Fruit fly (Drosophila melanogaster) ovary, adult (tissue): Measurements from ENCODE around the gene CG5961.
"Not testable (repeated sequence)": the region's sequence is repeated elsewhere in the genome, so short reads cannot be mapped to it uniquely, and the experiment has no call there.

ENCODE experiments used
- CG17801 ChIP-seq: fragments of 200-800 bp; optimal IDR thresholded peaks from 2 replicates; lab custom pipeline; 2019; ENCODE audit warnings: missing biosample characterization, mild to moderate bottlenecking, missing genetic modification characterization, moderate library complexity; ENCODE audit not compliant: partially characterized antibody

The CG5961 gene

DNA sequence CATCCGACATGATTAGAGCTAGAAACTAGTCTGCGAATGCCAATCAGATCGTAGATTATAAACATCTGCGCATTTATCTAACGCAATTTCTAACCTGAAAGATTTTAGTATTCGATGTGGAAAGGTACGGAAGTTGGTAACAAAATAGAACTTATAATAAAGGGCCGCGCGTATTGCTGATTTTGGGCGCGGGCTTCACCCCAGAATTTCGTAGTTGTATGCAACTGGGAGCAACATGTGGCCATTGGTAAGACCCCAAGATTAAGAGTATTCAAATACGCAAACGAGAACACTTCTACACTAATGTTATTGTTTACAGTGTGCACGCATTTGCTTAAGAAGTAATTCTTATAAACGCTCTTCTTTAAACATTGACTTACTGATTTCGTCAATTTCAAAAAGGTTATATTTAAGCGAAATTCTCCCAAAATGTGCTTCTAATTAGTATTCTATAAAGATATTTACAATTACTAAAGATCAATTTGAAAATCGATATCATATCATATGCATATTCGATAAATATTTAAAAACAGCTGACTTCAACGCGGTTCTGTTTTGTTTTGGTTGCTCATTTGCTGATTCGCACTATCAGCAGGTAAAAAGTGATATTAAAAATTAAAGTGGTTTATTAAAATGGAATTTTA, at the start of gene CG5961, which contains the start of gene Polr3C:
Gene CG5961, minus strand, starts transcription at position 416 of the 644 bp plus-strand sequence.
Gene Polr3C, plus strand, starts transcription at position 536 of the 644 bp plus-strand sequence.
- peak; percentile 4 for TF ChIP-seq CG17801 (GFP tag; lab: Kevin White, UChicago)

DNA sequence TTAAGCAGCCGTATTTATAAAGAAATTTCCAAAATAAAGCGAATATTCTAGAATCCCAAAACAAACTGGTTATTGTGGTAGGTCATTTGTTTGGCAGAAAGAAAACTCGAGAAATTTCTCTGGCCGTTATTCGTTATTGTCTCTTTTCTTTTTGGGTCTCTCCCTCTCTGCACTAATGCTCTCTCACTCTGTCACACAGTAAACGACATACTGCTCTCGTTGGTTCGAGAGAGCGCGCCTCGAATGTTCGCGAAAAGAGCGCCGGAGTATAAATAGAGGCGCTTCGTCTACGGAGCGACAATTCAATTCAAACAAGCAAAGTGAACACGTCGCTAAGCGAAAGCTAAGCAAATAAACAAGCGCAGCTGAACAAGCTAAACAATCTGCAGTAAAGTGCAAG, 48.7 kb upstream of the CG5961 start, which contains the start of gene Hsp70Bc:
Gene Hsp70Bc, plus strand, starts transcription at position 301 of the 400 bp plus-strand sequence.
- not testable (repeated sequence) for TF ChIP-seq CG17801 (GFP tag; lab: Kevin White, UChicago)

DNA sequence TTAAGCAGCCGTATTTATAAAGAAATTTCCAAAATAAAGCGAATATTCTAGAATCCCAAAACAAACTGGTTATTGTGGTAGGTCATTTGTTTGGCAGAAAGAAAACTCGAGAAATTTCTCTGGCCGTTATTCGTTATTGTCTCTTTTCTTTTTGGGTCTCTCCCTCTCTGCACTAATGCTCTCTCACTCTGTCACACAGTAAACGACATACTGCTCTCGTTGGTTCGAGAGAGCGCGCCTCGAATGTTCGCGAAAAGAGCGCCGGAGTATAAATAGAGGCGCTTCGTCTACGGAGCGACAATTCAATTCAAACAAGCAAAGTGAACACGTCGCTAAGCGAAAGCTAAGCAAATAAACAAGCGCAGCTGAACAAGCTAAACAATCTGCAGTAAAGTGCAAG, 45.4 kb upstream of the CG5961 start, which contains the start of gene Hsp70Bb:
Gene Hsp70Bb, plus strand, starts transcription at position 301 of the 400 bp plus-strand sequence.
- TF ChIP-seq CG17801 (GFP tag; lab: Kevin White, UChicago), result not testable (repeated sequence)

DNA sequence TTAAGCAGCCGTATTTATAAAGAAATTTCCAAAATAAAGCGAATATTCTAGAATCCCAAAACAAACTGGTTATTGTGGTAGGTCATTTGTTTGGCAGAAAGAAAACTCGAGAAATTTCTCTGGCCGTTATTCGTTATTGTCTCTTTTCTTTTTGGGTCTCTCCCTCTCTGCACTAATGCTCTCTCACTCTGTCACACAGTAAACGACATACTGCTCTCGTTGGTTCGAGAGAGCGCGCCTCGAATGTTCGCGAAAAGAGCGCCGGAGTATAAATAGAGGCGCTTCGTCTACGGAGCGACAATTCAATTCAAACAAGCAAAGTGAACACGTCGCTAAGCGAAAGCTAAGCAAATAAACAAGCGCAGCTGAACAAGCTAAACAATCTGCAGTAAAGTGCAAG, 42.1 kb upstream of the CG5961 start, which contains the start of gene Hsp70Bbb:
Gene Hsp70Bbb, plus strand, starts transcription at position 301 of the 400 bp plus-strand sequence.
- not testable (repeated sequence) for TF ChIP-seq CG17801 (GFP tag; lab: Kevin White, UChicago)

DNA sequence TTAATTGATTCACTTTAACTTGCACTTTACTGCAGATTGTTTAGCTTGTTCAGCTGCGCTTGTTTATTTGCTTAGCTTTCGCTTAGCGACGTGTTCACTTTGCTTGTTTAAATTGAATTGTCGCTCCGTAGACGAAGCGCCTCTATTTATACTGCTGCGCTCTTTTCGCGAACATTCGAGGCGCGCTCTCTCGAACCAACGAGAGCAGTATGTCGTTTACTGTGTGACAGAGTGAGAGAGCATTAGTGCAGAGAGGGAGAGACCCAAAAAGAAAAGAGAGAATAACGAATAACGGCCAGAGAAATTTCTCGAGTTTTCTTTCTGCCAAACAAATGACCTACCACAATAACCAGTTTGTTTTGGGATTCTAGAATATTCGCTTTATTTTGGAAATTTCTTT, 7.6 kb upstream of the CG5961 start, which contains the start of gene Hsp70Ba:
Gene Hsp70Ba, minus strand, starts transcription at position 102 of the 400 bp plus-strand sequence.
- not testable (repeated sequence) for TF ChIP-seq CG17801 (GFP tag; lab: Kevin White, UChicago)

DNA sequence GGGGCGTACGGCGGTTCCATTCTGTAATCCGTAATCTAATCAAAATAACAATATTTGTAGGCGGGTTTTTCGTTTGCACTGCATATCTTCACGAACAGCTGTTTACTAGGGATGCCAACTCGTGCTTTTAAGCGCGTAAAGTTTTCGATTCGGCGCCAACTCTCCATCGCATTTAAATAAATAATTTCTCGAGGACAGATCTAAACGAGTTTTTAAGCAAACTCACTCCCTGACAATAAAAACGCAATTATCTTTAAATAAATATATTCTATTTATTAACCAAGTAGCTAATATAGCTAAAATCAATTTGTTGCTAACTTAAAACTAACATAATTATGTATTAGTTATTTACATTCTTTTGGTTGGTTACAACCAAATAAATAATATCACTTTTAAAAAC, 5.1 kb upstream of the CG5961 start, which contains the start of gene CG5608:
Gene CG5608, minus strand, starts transcription at position 101 of the 400 bp plus-strand sequence.
- not testable (repeated sequence) for TF ChIP-seq CG17801 (GFP tag; lab: Kevin White, UChicago)

DNA sequence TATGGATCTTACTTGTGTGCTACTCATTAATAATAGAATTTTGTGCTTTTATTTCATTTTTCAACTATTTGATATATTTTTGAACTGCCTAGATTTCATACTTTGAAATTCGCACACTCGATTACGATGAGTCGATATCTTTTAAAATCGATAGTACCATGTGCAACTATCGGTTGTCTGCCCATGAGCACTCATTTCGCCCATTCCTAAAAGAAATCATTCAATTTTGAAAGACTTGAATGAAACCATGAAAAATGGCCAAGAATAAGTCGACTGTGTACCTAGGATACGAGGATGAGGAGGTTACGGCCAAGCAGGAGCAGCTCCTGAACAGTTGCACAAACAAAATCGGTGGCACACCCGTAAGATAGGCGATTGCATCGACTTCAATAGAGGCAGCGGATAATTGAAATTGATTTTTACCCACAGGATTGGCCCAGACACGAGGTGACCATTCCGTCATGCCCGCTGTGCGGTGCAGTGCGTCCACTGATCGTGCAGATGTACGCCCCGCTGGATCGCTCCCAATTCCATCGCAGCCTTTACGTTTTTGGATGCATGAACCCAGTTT, 3.6 kb downstream of the CG5961 start, which contains the start of gene trus:
Gene trus, plus strand, starts transcription at position 204 of the 571 bp plus-strand sequence.
- TF ChIP-seq CG17801 (GFP tag; lab: Kevin White, UChicago), result peak; percentile 30

DNA sequence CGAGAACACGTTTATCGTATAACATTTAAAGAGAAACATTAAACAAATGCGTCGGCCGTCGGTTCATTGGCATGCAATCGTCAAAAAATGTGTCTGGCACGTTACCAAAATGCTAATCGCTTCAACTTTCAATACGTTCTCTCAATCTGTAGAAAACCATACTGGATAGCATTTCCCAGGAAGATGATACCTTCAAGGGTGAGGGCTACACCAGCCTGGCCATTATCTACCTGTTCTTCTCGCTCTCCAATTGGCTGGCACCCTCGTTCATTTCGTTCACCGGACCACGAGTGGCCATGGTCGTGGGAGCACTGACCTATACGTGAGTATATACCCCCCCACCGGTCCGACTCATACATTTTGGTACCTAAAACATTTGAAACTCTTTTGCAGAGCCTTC, 5.6 kb downstream of the CG5961 start:
- no peak for TF ChIP-seq CG17801 (GFP tag; lab: Kevin White, UChicago)

DNA sequence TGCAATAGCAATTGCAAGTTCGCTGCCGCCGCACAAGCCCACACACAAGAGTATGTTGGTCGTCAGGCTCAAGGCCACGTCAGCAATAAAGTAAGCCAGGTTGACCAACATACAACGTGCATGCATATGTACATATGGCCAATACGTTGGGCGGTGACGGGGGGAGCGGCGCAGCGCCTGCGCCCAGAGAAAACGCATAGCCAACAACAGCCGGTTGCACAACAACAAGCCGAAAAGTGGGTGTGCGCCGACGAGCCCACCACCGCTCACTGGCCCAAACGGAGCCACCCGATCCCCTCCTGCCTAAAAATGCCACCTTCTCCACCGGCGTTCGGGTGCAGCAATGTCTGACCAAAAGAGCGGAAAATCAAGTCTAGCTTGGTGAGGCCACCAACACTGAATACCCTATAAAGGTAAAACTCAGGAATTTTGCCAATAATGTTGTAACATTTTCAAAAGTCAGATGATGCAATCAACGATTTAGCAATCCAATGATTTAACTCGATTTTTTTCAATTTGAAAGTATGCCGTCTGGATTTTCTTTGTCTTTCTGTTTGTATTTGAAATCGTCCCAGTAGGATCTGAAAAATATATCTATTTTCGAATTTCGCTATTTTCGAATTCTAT, 8.1 kb downstream of the CG5961 start, which contains the start of gene CG5509:
Gene CG5509, plus strand, starts transcription at position 577 of the 627 bp plus-strand sequence.
- no peak for TF ChIP-seq CG17801 (GFP tag; lab: Kevin White, UChicago)

DNA sequence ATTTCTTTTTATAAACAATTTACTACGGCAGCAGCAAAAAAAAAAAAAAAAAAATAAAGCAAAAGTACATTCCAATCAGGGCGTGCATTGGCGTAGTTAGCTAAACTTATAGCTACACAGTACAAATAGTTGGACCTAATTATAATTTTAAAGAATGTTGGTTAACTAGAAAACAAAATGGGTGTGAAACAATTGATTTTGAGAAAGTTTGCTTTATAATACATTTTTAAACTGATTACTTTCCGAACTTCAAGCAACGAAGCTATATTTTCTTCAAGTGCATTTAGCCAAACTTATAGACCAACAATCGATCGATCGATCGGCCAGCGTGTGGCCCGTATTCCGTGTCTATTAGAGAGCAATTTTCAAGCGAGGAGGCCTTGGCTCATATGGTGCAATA, 8.7 kb downstream of the CG5961 start:
- TF ChIP-seq CG17801 (GFP tag; lab: Kevin White, UChicago), result peak; percentile 60

DNA sequence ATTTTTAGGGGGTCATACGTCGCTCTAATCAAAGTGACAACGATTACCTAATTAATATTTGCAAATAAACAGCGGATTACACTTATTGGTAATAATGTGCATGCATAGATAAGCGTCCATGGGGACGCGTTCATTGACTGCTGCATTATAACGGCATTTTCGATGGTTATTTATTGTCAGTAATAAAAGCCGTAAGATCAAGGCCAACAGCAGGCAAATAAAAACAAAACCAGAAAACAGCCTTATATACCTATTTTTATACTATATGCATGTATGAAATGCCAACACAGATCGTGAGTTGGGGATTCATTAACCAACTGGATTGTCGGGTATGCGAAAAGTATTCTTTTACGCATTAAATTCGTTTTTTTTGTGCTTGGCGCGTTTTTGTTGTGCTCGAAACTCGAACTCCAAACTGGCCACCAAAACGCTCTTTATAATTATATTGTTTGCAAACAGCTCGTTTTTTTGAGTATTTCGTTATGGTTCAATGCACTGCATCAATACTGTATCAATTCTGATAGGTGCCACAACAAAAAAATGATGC, 9.3 kb downstream of the CG5961 start:
- TF ChIP-seq CG17801 (GFP tag; lab: Kevin White, UChicago), result no peak

DNA sequence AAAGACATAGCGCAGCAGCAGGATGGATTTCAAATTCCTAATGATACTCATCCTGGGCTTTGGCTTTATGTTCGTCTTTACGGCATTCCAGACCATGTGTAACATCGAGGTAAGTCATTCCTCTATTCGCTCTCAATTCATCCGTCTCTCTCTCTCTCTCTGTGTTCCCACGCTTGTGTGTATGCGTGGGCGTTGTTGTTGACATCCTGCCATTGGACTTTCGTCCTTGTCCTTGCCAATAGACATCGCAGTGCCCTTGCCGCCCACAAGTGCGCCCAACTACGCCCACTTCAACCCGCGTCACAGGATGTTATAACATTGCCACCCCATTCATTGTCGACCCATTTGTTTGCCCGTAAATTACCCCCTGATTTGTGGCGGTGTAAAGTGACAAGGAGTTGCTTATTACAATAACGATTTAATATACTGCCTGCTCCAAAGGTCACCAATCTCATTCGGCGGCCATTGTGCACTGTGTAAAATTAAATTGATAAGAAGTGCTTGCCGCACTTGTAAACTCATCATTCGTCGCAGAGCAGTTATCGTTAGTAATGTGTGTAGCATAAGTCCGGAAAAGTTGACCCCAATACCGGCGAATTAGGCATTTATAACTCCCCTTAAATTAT, 10.4 kb downstream of the CG5961 start:
- TF ChIP-seq CG17801 (GFP tag; lab: Kevin White, UChicago), result no peak

DNA sequence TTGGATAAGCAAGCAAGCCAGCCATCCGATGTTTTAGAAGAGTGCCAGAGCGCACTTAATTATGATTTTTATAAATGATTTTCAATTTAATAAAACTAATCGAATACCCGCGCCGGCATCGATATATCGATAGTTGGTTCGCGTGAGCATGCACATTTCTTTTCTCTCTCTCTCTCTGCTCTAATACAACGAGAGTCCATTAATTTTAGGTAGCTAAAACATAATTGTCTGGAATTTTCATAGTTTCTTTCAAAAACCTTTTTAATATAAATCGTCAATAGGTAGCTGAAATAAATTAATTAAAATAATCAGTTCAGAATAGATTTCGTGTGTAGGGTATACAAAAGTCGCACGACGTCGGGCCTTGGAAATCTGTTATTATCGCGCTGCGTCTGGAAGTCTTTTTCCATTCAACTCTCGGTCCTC, 11.2 kb downstream of the CG5961 start, which contains the start of gene CG18549:
Gene CG18549, plus strand, starts transcription at position 408 of the 426 bp plus-strand sequence.
- TF ChIP-seq CG17801 (GFP tag; lab: Kevin White, UChicago), result peak; percentile 100

DNA sequence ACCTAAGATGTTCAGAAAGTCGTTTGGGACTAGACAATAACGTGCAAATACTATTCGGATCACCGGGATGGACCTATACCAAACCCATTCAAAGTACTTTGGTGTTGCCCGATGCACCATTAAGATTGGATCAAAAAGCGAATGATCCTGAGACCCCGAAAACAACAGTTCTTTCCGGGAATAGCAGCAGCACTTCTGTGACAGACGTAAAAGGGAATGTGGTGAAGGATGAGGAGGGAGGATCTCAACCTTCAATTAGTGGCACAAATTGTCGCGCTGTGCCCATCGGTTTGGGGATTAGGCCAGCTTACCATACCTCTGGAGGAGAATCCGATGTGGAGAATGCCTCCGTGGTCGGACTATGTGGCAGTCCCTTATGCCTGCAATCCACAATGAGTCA, 11.8 kb downstream of the CG5961 start:
- no peak for TF ChIP-seq CG17801 (GFP tag; lab: Kevin White, UChicago)
